Worm (Caenorhabditis elegans) whole organism, L1 larva: Measurements from ENCODE around the gene F55G7.4.
"Not testable (repeated sequence)": the region's sequence is repeated elsewhere in the genome, so short reads cannot be mapped to it uniquely, and the experiment has no call there.

ENCODE experiments used
- C04F5.9 ChIP-seq: sonication (generic microtip); optimal IDR thresholded peaks from 2 replicates; lab custom pipeline; 2016; ENCODE audit warnings: missing genetic modification characterization, missing compliant biosample characterization
- C34B4.2 ChIP-seq: sonication (generic microtip); optimal IDR thresholded peaks from 2 replicates; lab custom pipeline; 2017; ENCODE audit warnings: mild to moderate bottlenecking, missing genetic modification characterization, missing compliant biosample characterization
- Y116A8C.19 ChIP-seq: sonication (generic microtip); optimal IDR thresholded peaks from 2 replicates; lab custom pipeline; 2016; ENCODE audit warnings: missing compliant biosample characterization, missing genetic modification characterization, borderline replicate concordance
- blmp-1 ChIP-seq: fragments of 150-350 bp; optimal IDR thresholded peaks from 2 replicates; lab custom pipeline; 2014; ENCODE audit warnings: missing biosample characterization, missing genetic modification characterization
- ceh-63 ChIP-seq: fragments of 200-800 bp; sonication (Bioruptor generic); optimal IDR thresholded peaks from 2 replicates; lab custom pipeline; 2018; ENCODE audit warnings: mild to moderate bottlenecking, missing genetic modification characterization, missing compliant biosample characterization
- ceh-82 ChIP-seq, 3 experiments: fragments of 150-350 bp in 1 of 3; sonication (generic microtip) in 2 of 3; optimal IDR thresholded peaks; 2 replicates each; lab custom pipeline; 2014 to 2017; ENCODE audit warnings: missing biosample characterization in 3 of 3, missing genetic modification characterization in 3 of 3
- dpl-1 ChIP-seq, 3 experiments: fragments of 150-350 bp in 2 of 3; sonication (generic microtip) in 1 of 3; optimal IDR thresholded peaks; 2 replicates each; lab custom pipeline; 2014 to 2017; ENCODE audit warnings: missing biosample characterization in 3 of 3, missing genetic modification characterization in 3 of 3, missing genetic modification reagents in 3 of 3
- efl-3 ChIP-seq: fragments of 200-800 bp; sonication (Bioruptor generic); optimal IDR thresholded peaks from 2 replicates; lab custom pipeline; 2018; ENCODE audit warnings: mild to moderate bottlenecking, missing genetic modification characterization, missing compliant biosample characterization
- egl-13 ChIP-seq: sonication (generic microtip); optimal IDR thresholded peaks from 2 replicates; lab custom pipeline; 2016; ENCODE audit warnings: missing genotype, missing genetic modification reagents, missing genetic modification characterization, missing compliant biosample characterization
- egl-27 ChIP-seq, 2 experiments: fragments of 150-350 bp in 1 of 2; sonication (generic microtip); optimal IDR thresholded peaks; 3 replicates each; lab custom pipeline; 2017 to 2018; ENCODE audit warnings: missing biosample characterization in 2 of 2, missing genetic modification characterization in 2 of 2, missing genetic modification reagents in 2 of 2
- elt-2 ChIP-seq: sonication (generic microtip); optimal IDR thresholded peaks from 2 replicates; lab custom pipeline; 2016; ENCODE audit warnings: missing genetic modification characterization, mild to moderate bottlenecking, inconsistent platforms, missing compliant biosample characterization, missing genetic modification reagents
- fkh-10 ChIP-seq: sonication (generic microtip); optimal IDR thresholded peaks from 2 replicates; lab custom pipeline; 2017; ENCODE audit warnings: missing biosample characterization, missing genetic modification reagents, missing genetic modification characterization
- fkh-4 ChIP-seq: sonication (generic microtip); optimal IDR thresholded peaks from 2 replicates; lab custom pipeline; 2016; ENCODE audit warnings: missing compliant biosample characterization, missing genetic modification characterization, borderline replicate concordance
- fos-1 ChIP-seq: fragments of 150-350 bp; optimal IDR thresholded peaks from 2 replicates; lab custom pipeline; 2014; ENCODE audit warnings: missing biosample characterization, missing genetic modification characterization
- grh-1 ChIP-seq: fragments of 200-800 bp; sonication (Bioruptor generic); IDR thresholded peaks from 2 replicates; pipeline ENCODE4 v1.3.6; 2022; ENCODE audit warnings: missing genetic modification reagents, missing genetic modification characterization, missing compliant biosample characterization
- hlh-17 ChIP-seq: fragments of 200-800 bp; sonication (Bioruptor generic); optimal IDR thresholded peaks from 2 replicates; lab custom pipeline; 2018; ENCODE audit warnings: missing genetic modification characterization, mild to moderate bottlenecking, missing compliant biosample characterization, moderate library complexity, borderline replicate concordance
- hlh-4 ChIP-seq: sonication (generic microtip); optimal IDR thresholded peaks from 2 replicates; lab custom pipeline; 2016; ENCODE audit warnings: mild to moderate bottlenecking, missing genetic modification characterization, missing compliant biosample characterization
- hpl-2 ChIP-seq: fragments of 150-350 bp; optimal IDR thresholded peaks from 2 replicates; lab custom pipeline; 2014; ENCODE audit warnings: missing biosample characterization, missing genetic modification reagents, missing genetic modification characterization
- irx-1 ChIP-seq: sonication (generic microtip); optimal IDR thresholded peaks from 2 replicates; lab custom pipeline; 2016; ENCODE audit warnings: missing genetic modification characterization, missing compliant biosample characterization
- lin-14 ChIP-seq: fragments of 200-800 bp; sonication (Bioruptor generic); optimal IDR thresholded peaks from 2 replicates; lab custom pipeline; 2018; ENCODE audit warnings: mild to moderate bottlenecking, missing genetic modification characterization, moderate library complexity, missing compliant biosample characterization
- lin-15B ChIP-seq: fragments of 150-350 bp; sonication (generic microtip); optimal IDR thresholded peaks from 3 replicates; lab custom pipeline; 2014; ENCODE audit warnings: missing biosample characterization, missing genetic modification characterization
- mab-9 ChIP-seq: fragments of 200-800 bp; sonication (Bioruptor generic); IDR thresholded peaks from 2 replicates; pipeline ENCODE4 v1.3.6; 2022; ENCODE audit warnings: missing genetic modification reagents, missing genetic modification characterization, missing compliant biosample characterization
- mdl-1 ChIP-seq, 2 experiments: fragments of 150-350 bp; optimal IDR thresholded peaks; 2 replicates each; lab custom pipeline; 2014 to 2017; ENCODE audit warnings: missing biosample characterization in 2 of 2, missing genetic modification characterization in 2 of 2, inconsistent platforms in 1 of 2
- nhr-11 ChIP-seq: fragments of 150-350 bp; optimal IDR thresholded peaks from 2 replicates; lab custom pipeline; 2014; ENCODE audit warnings: missing biosample characterization, missing genetic modification characterization
- nhr-19 ChIP-seq: fragments of 200-800 bp; sonication (Bioruptor generic); conservative IDR thresholded peaks from 2 replicates; pipeline ENCODE4 v1.3.6; 2022; ENCODE audit warnings: missing genetic modification characterization, missing compliant biosample characterization
- nhr-20 ChIP-seq: sonication (generic microtip); optimal IDR thresholded peaks from 2 replicates; lab custom pipeline; 2016; ENCODE audit warnings: mild to moderate bottlenecking, missing genetic modification characterization, missing compliant biosample characterization
- nhr-237 ChIP-seq: fragments of 150-350 bp; optimal IDR thresholded peaks from 2 replicates; lab custom pipeline; 2014; ENCODE audit warnings: missing biosample characterization, missing genetic modification characterization
- nhr-28 ChIP-seq: fragments of 150-350 bp; optimal IDR thresholded peaks from 2 replicates; lab custom pipeline; 2014; ENCODE audit warnings: missing biosample characterization, missing genetic modification characterization
- nhr-47 ChIP-seq: sonication (generic microtip); optimal IDR thresholded peaks from 2 replicates; lab custom pipeline; 2016; ENCODE audit warnings: mild to moderate bottlenecking, missing genetic modification characterization, moderate library complexity, missing compliant biosample characterization
- nhr-71 ChIP-seq: sonication (generic microtip); optimal IDR thresholded peaks from 2 replicates; lab custom pipeline; 2016; ENCODE audit warnings: mild to moderate bottlenecking, missing genetic modification characterization, moderate library complexity, missing compliant biosample characterization
- nhr-77 ChIP-seq: fragments of 150-350 bp; optimal IDR thresholded peaks from 2 replicates; lab custom pipeline; 2014; ENCODE audit warnings: missing biosample characterization, missing genetic modification characterization
- nhr-84 ChIP-seq: sonication (generic microtip); optimal IDR thresholded peaks from 2 replicates; lab custom pipeline; 2017; ENCODE audit warnings: missing biosample characterization, missing genetic modification characterization
- nhr-85 ChIP-seq: sonication (generic microtip); peaks from one replicate; lab custom pipeline; 2016; ENCODE audit warnings: missing genetic modification characterization, inconsistent platforms, missing compliant biosample characterization
- skn-1 ChIP-seq: fragments of 150-350 bp; optimal IDR thresholded peaks from 2 replicates; lab custom pipeline; 2014; ENCODE audit warnings: missing biosample characterization, missing genetic modification characterization
- snpc-4 ChIP-seq: fragments of 150-350 bp; optimal IDR thresholded peaks from 2 replicates; lab custom pipeline; 2014; ENCODE audit warnings: missing biosample characterization, missing genetic modification characterization
- sox-4 ChIP-seq: sonication (generic microtip); optimal IDR thresholded peaks from 2 replicates; lab custom pipeline; 2016; ENCODE audit warnings: missing genetic modification characterization, missing compliant biosample characterization
- tbx-2 ChIP-seq: sonication (generic microtip); optimal IDR thresholded peaks from 2 replicates; lab custom pipeline; 2016; ENCODE audit warnings: missing genetic modification characterization, missing compliant biosample characterization
- tlp-1 ChIP-seq: fragments of 150-350 bp; optimal IDR thresholded peaks from 2 replicates; lab custom pipeline; 2014; ENCODE audit warnings: missing biosample characterization, missing genetic modification characterization
- unc-130 ChIP-seq: fragments of 150-350 bp; optimal IDR thresholded peaks from 2 replicates; lab custom pipeline; 2017; ENCODE audit warnings: missing biosample characterization, missing genetic modification characterization, inconsistent platforms
- unc-30 ChIP-seq: sonication (generic microtip); optimal IDR thresholded peaks from 2 replicates; lab custom pipeline; 2017; ENCODE audit warnings: missing biosample characterization, missing genetic modification characterization
- unc-62 ChIP-seq: fragments of 150-350 bp; optimal IDR thresholded peaks from 2 replicates; lab custom pipeline; 2014; ENCODE audit warnings: missing biosample characterization, missing genetic modification reagents, missing genetic modification characterization
- xbp-1 ChIP-seq: sonication (generic microtip); optimal IDR thresholded peaks from 2 replicates; lab custom pipeline; 2016; ENCODE audit warnings: missing genetic modification characterization, missing compliant biosample characterization
- zag-1 ChIP-seq: fragments of 150-350 bp; optimal IDR thresholded peaks from 2 replicates; lab custom pipeline; 2014; ENCODE audit warnings: missing biosample characterization, missing genetic modification characterization

F55G7.4 gene

ce11 chrX:11955125-11955524 is 27.4 kb downstream of the F55G7.4 start, which contains the start of gene T08D10.3 (continued):
- no peak for TF ChIP-seq lin-14 (GFP tag; lab: Kevin White, UChicago)

ce11 chrX:11957246-11957645 is 29.6 kb downstream of the F55G7.4 start, which contains the start of gene T08D10.5:
T08D10.5 (plus strand) TSS chrX:11957546.
- TF ChIP-seq nhr-28 (tag; lab: Kevin White, UChicago): no peak
- no peak for TF ChIP-seq fos-1 (tag; lab: Kevin White, UChicago)
- no peak for TF ChIP-seq C04F5.9 (tag; lab: Kevin White, UChicago)
- TF ChIP-seq zag-1: no peak
- TF ChIP-seq unc-130 (tag; lab: Kevin White, UChicago): no peak
- TF ChIP-seq nhr-237 (tag; lab: Kevin White, UChicago): no peak
- no peak for TF ChIP-seq hlh-4 (tag; lab: Kevin White, UChicago)
- TF ChIP-seq ceh-82 (tag; optimal IDR thresholded peaks at IDR 0.05; lab: Kevin White, UChicago): no peak
- TF ChIP-seq hlh-17 (GFP tag; lab: Kevin White, UChicago): no peak
- no peak for TF ChIP-seq lin-15B
- TF ChIP-seq nhr-11 (tag; lab: Kevin White, UChicago): no peak
- no peak for TF ChIP-seq skn-1 (tag; lab: Kevin White, UChicago)
- TF ChIP-seq ceh-63: no peak

- no peak for TF ChIP-seq xbp-1 (tag; lab: Kevin White, UChicago)
- peak; percentile 18 for TF ChIP-seq elt-2
Observed at ce11 chrX:11959838-11960237, 32.2 kb downstream of the F55G7.4 start, which contains the start of gene C49F5.8. C49F5.8 (plus strand) TSS chrX:11960138.

ce11 chrX:11961103-11961502 is 33.4 kb downstream of the F55G7.4 start, which contains the start of gene C49F5.13:
C49F5.13 (plus strand) TSS chrX:11961403.
- not testable (repeated sequence) for TF ChIP-seq unc-62; tbx-2; hpl-2 (GFP tag; lab: Kevin White, UChicago)
- TF ChIP-seq, all 84 proteins: peak for 0; not testable (repeated sequence) for 84

- TF ChIP-seq sox-4 (tag; lab: Kevin White, UChicago) (no peak), tbx-2 (no peak), fkh-4 (tag; lab: Kevin White, UChicago) (no peak), ceh-63 (no peak), Y116A8C.19 (tag; lab: Kevin White, UChicago) (no peak), efl-3 (GFP tag; lab: Kevin White, UChicago) (no peak), grh-1 (no peak), nhr-20 (tag; lab: Kevin White, UChicago) (no peak), dpl-1 (GFP tag; optimal IDR thresholded peaks at IDR 0.05; lab: Kevin White, UChicago) (no peak), lin-15B (no peak), unc-130 (tag; lab: Kevin White, UChicago) (no peak), tlp-1 (no peak), blmp-1 (tag; lab: Kevin White, UChicago) (peak; percentile 37), irx-1 (tag; lab: Kevin White, UChicago) (no peak), C34B4.2 (tag; lab: Kevin White, UChicago) (no peak), ceh-82 (tag; optimal IDR thresholded peaks at IDR 0.05; lab: Kevin White, UChicago) (no peak), mdl-1 (tag; optimal IDR thresholded peaks at IDR 0.05; lab: Kevin White, UChicago) (no peak), nhr-85 (tag; lab: Kevin White, UChicago) (peak; percentile 58), nhr-11 (tag; lab: Kevin White, UChicago) (no peak), nhr-47 (tag; lab: Kevin White, UChicago) (no peak), elt-2 (peak; percentile 81), nhr-71 (tag; lab: Kevin White, UChicago) (no peak), egl-13 (tag; lab: Kevin White, UChicago) (no peak), nhr-77 (tag; lab: Kevin White, UChicago) (no peak), fkh-10 (GFP tag; lab: Kevin White, UChicago) (no peak), snpc-4 (tag; lab: Kevin White, UChicago) (no peak), mab-9 (no peak), egl-27 (tag; optimal IDR thresholded peaks at IDR 0.05; lab: Kevin White, UChicago) (no peak), nhr-19 (GFP tag; lab: Robert Waterston, UW) (no peak), unc-30 (no peak), skn-1 (tag; lab: Kevin White, UChicago) (no peak), nhr-84 (no peak)
Observed at ce11 chrX:11962050-11962788, 34.5 kb downstream of the F55G7.4 start.
